Worm (Caenorhabditis elegans): ENCODE results near the gene T14G10.8.

DNA sequence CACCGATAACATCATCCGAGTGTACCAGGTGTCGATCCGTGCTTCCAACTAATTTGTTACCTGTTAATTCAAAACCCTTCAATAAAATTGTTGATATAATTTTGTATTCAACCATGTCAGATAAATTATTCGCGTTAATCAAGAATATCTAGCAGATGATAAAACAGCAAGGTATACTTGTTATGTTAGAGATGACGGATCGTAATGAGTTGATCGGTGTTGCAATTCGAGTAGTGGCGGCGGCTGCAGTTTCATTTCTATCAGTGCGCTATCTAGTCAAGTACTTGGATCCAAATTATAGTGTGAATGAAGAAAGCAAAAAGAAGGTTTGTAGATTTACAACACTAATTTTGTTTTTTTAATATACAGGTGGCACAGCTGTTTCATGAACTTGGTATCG is 31.0 kb upstream of the T14G10.8 start, which contains the start of gene mspn-1:
- TF ChIP-seq tra-4 (tag; optimal IDR thresholded peaks at IDR 0.05) (no peak), hmg-4 (GFP tag; optimal IDR thresholded peaks at IDR 0.05) (no peak), tbx-37 (GFP tag; conservative IDR thresholded peaks at IDR 0.05) (no peak), flt-1 (GFP tag; IDR thresholded peaks at IDR 0.05) (no peak), hmbx-1 (tag; optimal IDR thresholded peaks at IDR 0.05) (no peak), ceh-13 (GFP tag; optimal IDR thresholded peaks at IDR 0.05) (no peak), ceh-36 (tag; optimal IDR thresholded peaks at IDR 0.05) (no peak), ama-1 (optimal IDR thresholded peaks at IDR 0.05) (no peak), F13C5.2 (tag; optimal IDR thresholded peaks at IDR 0.05) (no peak), sea-1 (GFP tag; conservative IDR thresholded peaks at IDR 0.05) (no peak), hnd-1 (tag; optimal IDR thresholded peaks at IDR 0.05) (no peak), aly-1 (tag; optimal IDR thresholded peaks at IDR 0.05) (no peak)
